Worm (Caenorhabditis elegans): ENCODE data around the gene H10D18.5.

Gene H10D18.5

DNA sequence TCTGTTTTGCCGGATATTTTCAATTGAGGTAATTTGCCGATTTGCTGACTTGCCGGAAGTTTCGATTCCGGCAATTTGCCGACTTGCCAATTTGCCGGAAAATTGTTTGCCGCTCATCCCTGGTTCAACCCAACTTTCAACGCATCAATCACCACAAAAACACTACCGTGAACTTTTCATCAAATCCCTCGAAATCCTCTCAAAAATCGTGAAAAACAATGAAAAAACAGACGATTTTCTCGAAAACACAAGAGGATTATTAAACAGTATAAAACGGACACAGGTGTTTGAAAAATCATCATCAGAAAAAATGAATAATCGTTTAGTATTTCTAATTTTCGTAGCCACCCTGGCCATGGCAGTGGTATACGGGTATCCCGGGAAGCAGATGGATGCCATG lies 64.6 kb downstream of the H10D18.5 start, which contains the start of gene Y39H10A.1:
TSS of gene Y39H10A.1 (plus strand) at position 301 of the 400 bp plus-strand sequence.
- TF ChIP-seq him-1 (tag; optimal IDR thresholded peaks at IDR 0.05) = no peak
- no peak for TF ChIP-seq dao-5 (tag; optimal IDR thresholded peaks at IDR 0.05)
- TF ChIP-seq W03F9.2 (tag; optimal IDR thresholded peaks at IDR 0.05) = no peak

Measured in whole organism, L4/young adult.